Worm (Caenorhabditis elegans) whole organism, L2 larva: ENCODE data around the gene srh-72.

ENCODE experiments used
- F13H6.1 ChIP-seq: sonication (generic microtip); optimal IDR thresholded peaks from 2 replicates; lab custom pipeline; 2016; ENCODE audit warnings: missing genetic modification characterization, missing compliant biosample characterization
- R02D3.7 ChIP-seq: fragments of 150-350 bp; optimal IDR thresholded peaks from 2 replicates; lab custom pipeline; 2014; ENCODE audit warnings: missing biosample characterization, missing genetic modification characterization
- Y55F3AM.14 ChIP-seq: fragments of 200-800 bp; sonication (Bioruptor generic); optimal IDR thresholded peaks from 2 replicates; lab custom pipeline; 2018; ENCODE audit warnings: mild to moderate bottlenecking, missing genetic modification characterization, missing compliant biosample characterization
- ZK546.5 ChIP-seq: sonication (generic microtip); optimal IDR thresholded peaks from 2 replicates; lab custom pipeline; 2017; ENCODE audit warnings: missing biosample characterization, missing genetic modification characterization
- blmp-1 ChIP-seq: sonication (generic microtip); optimal IDR thresholded peaks from 2 replicates; lab custom pipeline; 2017; ENCODE audit warnings: missing genetic modification characterization, mild to moderate bottlenecking, missing compliant biosample characterization, antibody characterized with exemption, moderate library complexity; ENCODE audit not compliant: insufficient read depth
- ceh-16 ChIP-seq: fragments of 150-350 bp; optimal IDR thresholded peaks from 2 replicates; lab custom pipeline; 2014; ENCODE audit warnings: missing biosample characterization, missing genetic modification characterization
- dmd-4 ChIP-seq: sonication (generic microtip); optimal IDR thresholded peaks from 2 replicates; lab custom pipeline; 2017; ENCODE audit warnings: missing biosample characterization, missing genetic modification characterization
- elt-1 ChIP-seq: fragments of 150-350 bp; optimal IDR thresholded peaks from 2 replicates; lab custom pipeline; 2014; ENCODE audit warnings: missing biosample characterization, missing genetic modification characterization
- elt-3 ChIP-seq: sonication (generic microtip); optimal IDR thresholded peaks from 2 replicates; lab custom pipeline; 2017; ENCODE audit warnings: missing biosample characterization, missing genetic modification characterization
- fos-1 ChIP-seq: fragments of 150-350 bp; optimal IDR thresholded peaks from 2 replicates; lab custom pipeline; 2014; ENCODE audit warnings: missing biosample characterization, missing genetic modification characterization
- gmeb-1 ChIP-seq: fragments of 150-350 bp; optimal IDR thresholded peaks from 2 replicates; lab custom pipeline; 2014; ENCODE audit warnings: missing biosample characterization, missing genetic modification characterization
- lin-11 ChIP-seq: fragments of 150-350 bp; sonication (generic microtip); optimal IDR thresholded peaks from 2 replicates; lab custom pipeline; 2014; ENCODE audit warnings: missing biosample characterization, missing genetic modification characterization, inconsistent platforms, mixed read lengths
- lin-13 ChIP-seq: fragments of 150-350 bp; optimal IDR thresholded peaks from 2 replicates; lab custom pipeline; 2014; ENCODE audit warnings: missing biosample characterization, missing genetic modification reagents, missing genetic modification characterization
- lsy-2 ChIP-seq, 2 experiments: fragments of 150-350 bp in 1 of 2; sonication (generic microtip) in 1 of 2; optimal IDR thresholded peaks; 2 replicates each; lab custom pipeline; 2014 to 2017; ENCODE audit warnings: missing biosample characterization in 2 of 2, missing genetic modification characterization in 2 of 2
- mab-5 ChIP-seq: fragments of 150-350 bp; optimal IDR thresholded peaks from 2 replicates; lab custom pipeline; 2014; ENCODE audit warnings: missing biosample characterization, missing genetic modification characterization
- mbf-1 ChIP-seq: sonication (generic microtip); optimal IDR thresholded peaks from 2 replicates; lab custom pipeline; 2017; ENCODE audit warnings: missing biosample characterization, missing genetic modification characterization
- nhr-11 ChIP-seq: fragments of 150-350 bp; optimal IDR thresholded peaks from 2 replicates; lab custom pipeline; 2014; ENCODE audit warnings: missing biosample characterization, missing genetic modification characterization
- nhr-12 ChIP-seq: fragments of 150-350 bp; optimal IDR thresholded peaks from 2 replicates; lab custom pipeline; 2014; ENCODE audit warnings: missing biosample characterization, missing genetic modification characterization
- nhr-129 ChIP-seq: fragments of 150-350 bp; optimal IDR thresholded peaks from 2 replicates; lab custom pipeline; 2014; ENCODE audit warnings: missing biosample characterization, missing genetic modification characterization
- nhr-23 ChIP-seq: fragments of 150-350 bp; optimal IDR thresholded peaks from 2 replicates; lab custom pipeline; 2014; ENCODE audit warnings: missing biosample characterization, missing genetic modification reagents, missing genetic modification characterization
- nhr-237 ChIP-seq: fragments of 150-350 bp; optimal IDR thresholded peaks from 2 replicates; lab custom pipeline; 2014; ENCODE audit warnings: missing biosample characterization, missing genetic modification characterization
- nhr-25 ChIP-seq: fragments of 150-350 bp; sonication (generic microtip); optimal IDR thresholded peaks from 3 replicates; lab custom pipeline; 2014; ENCODE audit warnings: missing biosample characterization, missing genetic modification characterization
- nhr-6 ChIP-seq: fragments of 150-350 bp; optimal IDR thresholded peaks from 2 replicates; lab custom pipeline; 2014; ENCODE audit warnings: missing biosample characterization, missing genetic modification characterization
- peb-1 ChIP-seq: fragments of 150-350 bp; optimal IDR thresholded peaks from 2 replicates; lab custom pipeline; 2014; ENCODE audit warnings: missing biosample characterization, missing genetic modification characterization
- sem-4 ChIP-seq: fragments of 150-350 bp; optimal IDR thresholded peaks from 2 replicates; lab custom pipeline; 2014; ENCODE audit warnings: missing biosample characterization, missing genetic modification reagents, missing genetic modification characterization
- skn-1 ChIP-seq: sonication (generic microtip); optimal IDR thresholded peaks from 2 replicates; lab custom pipeline; 2017; ENCODE audit warnings: missing biosample characterization, missing genetic modification characterization
- unc-39 ChIP-seq: fragments of 150-350 bp; optimal IDR thresholded peaks from 2 replicates; lab custom pipeline; 2014; ENCODE audit warnings: missing biosample characterization, missing genetic modification characterization
- unc-55 ChIP-seq: fragments of 150-350 bp; sonication (generic microtip); optimal IDR thresholded peaks from 3 replicates; lab custom pipeline; 2014; ENCODE audit warnings: missing biosample characterization, missing genetic modification reagents, missing genetic modification characterization
- zag-1 ChIP-seq: fragments of 150-350 bp; optimal IDR thresholded peaks from 2 replicates; lab custom pipeline; 2014; ENCODE audit warnings: missing biosample characterization, missing genetic modification characterization
- ztf-1 ChIP-seq: fragments of 200-800 bp; sonication (Bioruptor generic); conservative IDR thresholded peaks from 2 replicates; pipeline ENCODE4 v1.3.6; 2022; ENCODE audit warnings: missing genetic modification characterization, missing compliant biosample characterization
- ztf-4 ChIP-seq: fragments of 150-350 bp; optimal IDR thresholded peaks from 2 replicates; lab custom pipeline; 2014; ENCODE audit warnings: missing biosample characterization, missing genetic modification characterization

The srh-72 gene

ce11 chrII:1605010-1605409, 35.4 kb downstream of the srh-72 start:
- TF ChIP-seq F13H6.1 (tag; lab: Kevin White, UChicago) (no peak), ztf-4 (tag; lab: Kevin White, UChicago) (no peak), Y55F3AM.14 (no peak), lin-11 (tag; lab: Kevin White, UChicago) (no peak), lin-13 (GFP tag; lab: Kevin White, UChicago) (no peak), nhr-25 (no peak), skn-1 (tag; lab: Kevin White, UChicago) (no peak), zag-1 (tag; lab: Kevin White, UChicago) (no peak), sem-4 (tag; lab: Kevin White, UChicago) (no peak), lsy-2 (tag; optimal IDR thresholded peaks at IDR 0.05; lab: Kevin White, UChicago) (no peak), elt-1 (tag; lab: Kevin White, UChicago) (no peak)

- TF ChIP-seq mab-5 (no peak), nhr-12 (no peak), unc-55 (no peak), nhr-129 (tag; lab: Kevin White, UChicago) (no peak), mbf-1 (no peak), ceh-16 (tag; lab: Kevin White, UChicago) (no peak)
These were observed 37.3 kb downstream of the srh-72 start for ce11 chrII:1603049-1603448.

- peak; percentile 67 for TF ChIP-seq fos-1 (tag; lab: Kevin White, UChicago)
- TF ChIP-seq ZK546.5 (tag; lab: Kevin White, UChicago) = no peak
- TF ChIP-seq, all 48 proteins: peak for 1
These were observed 38.9 kb downstream of the srh-72 start, which contains the start of gene bath-47 for ce11 chrII:1601507-1601906. Gene bath-47, plus strand, starts transcription at chrII:1601811.

ce11 chrII:1600661-1601060, 39.7 kb downstream of the srh-72 start, which contains the start of gene bath-26:
Gene bath-26, minus strand, starts transcription at chrII:1600761.
- TF ChIP-seq elt-3 (tag; lab: Kevin White, UChicago) (no peak), elt-1 (tag; lab: Kevin White, UChicago) (no peak), fos-1 (tag; lab: Kevin White, UChicago) (no peak), unc-39 (tag; lab: Kevin White, UChicago) (no peak), dmd-4 (tag; lab: Kevin White, UChicago) (no peak), nhr-23 (tag; lab: Kevin White, UChicago) (no peak), ZK546.5 (tag; lab: Kevin White, UChicago) (no peak), zag-1 (tag; lab: Kevin White, UChicago) (no peak), peb-1 (tag; lab: Kevin White, UChicago) (no peak), mbf-1 (no peak), ztf-1 (GFP tag; lab: Robert Waterston, UW) (no peak), nhr-11 (tag; lab: Kevin White, UChicago) (no peak), unc-55 (no peak), nhr-237 (tag; lab: Kevin White, UChicago) (no peak), nhr-12 (no peak), R02D3.7 (tag; lab: Kevin White, UChicago) (no peak), blmp-1 (tag; lab: Kevin White, UChicago) (no peak), nhr-25 (no peak), nhr-6 (tag; lab: Kevin White, UChicago) (no peak), gmeb-1 (no peak)
- TF ChIP-seq, all 48 proteins: peak for 0

ce11 chrII:1597101-1598088, 43.0 kb downstream of the srh-72 start, which contains the start of gene bath-46:
Gene bath-46, plus strand, starts transcription at chrII:1597906.
- TF ChIP-seq fos-1 (tag; lab: Kevin White, UChicago) = peak; percentile 74
- no peak for TF ChIP-seq dmd-4 (tag; lab: Kevin White, UChicago)
- no peak for TF ChIP-seq unc-55
- TF ChIP-seq nhr-6 (tag; lab: Kevin White, UChicago) = no peak
- TF ChIP-seq nhr-129 (tag; lab: Kevin White, UChicago) = peak; percentile 2
